In genomic region chrX:3134383-3135101, dm6 we compare ENCODE assay signal across 2 fruit fly cellular contexts.
TF ChIP-seq lines count a peak whose summit lies in the region.

Gene N, plus strand, starts transcription at chrX:3134870.

TF ChIP-seq in whole organism, embryonic, 481 proteins besides CTCF, POLR2A, EP300 and RAD21 (continued from another document and continues in another):
- TF ChIP-seq twi (tag; optimal IDR thresholded peaks at IDR 0.05; lab: Kevin White, UChicago): no peak
- TF ChIP-seq CG3163 (GFP tag; optimal IDR thresholded peaks at IDR 0.05; lab: Kevin White, UChicago): peak; percentile 47
- no peak for TF ChIP-seq lov (optimal IDR thresholded peaks at IDR 0.05; lab: Kevin White, UChicago)
- TF ChIP-seq lov (GFP tag; IDR thresholded peaks at IDR 0.05; lab: Robert Waterston, UW): 0 out of 3 replicates have a peak, but pooled peaks have one; percentile 62
- peak; percentile 30 for TF ChIP-seq Bteb2 (GFP tag; optimal IDR thresholded peaks at IDR 0.05; lab: Kevin White, UChicago)
- no peak for TF ChIP-seq CG6683 (GFP tag; optimal IDR thresholded peaks at IDR 0.05; lab: Kevin White, UChicago)
- TF ChIP-seq otp (GFP tag; IDR thresholded peaks at IDR 0.05; lab: Robert Waterston, UW): no peak
- TF ChIP-seq maf-S (GFP tag; optimal IDR thresholded peaks at IDR 0.05; lab: Kevin White, UChicago): peak; percentile 36
- no peak for TF ChIP-seq NK7.1 (GFP tag; optimal IDR thresholded peaks at IDR 0.05; lab: Kevin White, UChicago)
- TF ChIP-seq Asciz (GFP tag; optimal IDR thresholded peaks at IDR 0.05; lab: Kevin White, UChicago): peak; percentile 38
- no peak for TF ChIP-seq nerfin-1 (tag; optimal IDR thresholded peaks at IDR 0.05; lab: Kevin White, UChicago)
- TF ChIP-seq Pdp1 (GFP tag; optimal IDR thresholded peaks at IDR 0.05; lab: Kevin White, UChicago): peak in 1 of 2 experiments; percentile 77
- TF ChIP-seq Sry-δ (GFP tag; optimal IDR thresholded peaks at IDR 0.05; lab: Kevin White, UChicago): peak; percentile 56
- no peak; the same call in 1 of the 2 replicates for TF ChIP-seq Awh (GFP tag; IDR thresholded peaks at IDR 0.05; lab: Robert Waterston, UW)
- TF ChIP-seq ewg (GFP tag; optimal IDR thresholded peaks at IDR 0.05; lab: Kevin White, UChicago): no peak
- TF ChIP-seq ERR (GFP tag; optimal IDR thresholded peaks at IDR 0.05; lab: Kevin White, UChicago): peak; percentile 40
- TF ChIP-seq h (optimal IDR thresholded peaks at IDR 0.05; lab: Kevin White, UChicago): no peak
- TF ChIP-seq sqz (GFP tag; optimal IDR thresholded peaks at IDR 0.05; lab: Kevin White, UChicago): peak; percentile 46
- peak; percentile 73 for TF ChIP-seq Xrp1 (GFP tag; IDR thresholded peaks at IDR 0.05; lab: Robert Waterston, UW)
- peak; percentile 31 for TF ChIP-seq CG9437 (GFP tag; optimal IDR thresholded peaks at IDR 0.05; lab: Kevin White, UChicago)
- TF ChIP-seq CG15696 (tag; optimal IDR thresholded peaks at IDR 0.05; lab: Kevin White, UChicago): peak; percentile 50
- no peak; the same call in 1 of the 2 replicates for TF ChIP-seq danr (GFP tag; IDR thresholded peaks at IDR 0.05; lab: Robert Waterston, UW)
- TF ChIP-seq CG7372 (GFP tag; IDR thresholded peaks at IDR 0.05; lab: Robert Waterston, UW): no peak
- TF ChIP-seq NC2α (GFP tag; optimal IDR thresholded peaks at IDR 0.05; lab: Kevin White, UChicago): no peak
- peak; percentile 0 for TF ChIP-seq CG4820 (GFP tag; optimal IDR thresholded peaks at IDR 0.05; lab: Kevin White, UChicago)
- TF ChIP-seq CG10543 (GFP tag; optimal IDR thresholded peaks at IDR 0.05; lab: Kevin White, UChicago): peak; percentile 3
- TF ChIP-seq MBD-R2 (GFP tag; IDR thresholded peaks at IDR 0.05; lab: Robert Waterston, UW): peak; percentile 18; the same call in 1 of the 2 replicates
- no peak for TF ChIP-seq CG16815 (GFP tag; optimal IDR thresholded peaks at IDR 0.05; lab: Kevin White, UChicago)
- TF ChIP-seq schlank (tag; optimal IDR thresholded peaks at IDR 0.05; lab: Kevin White, UChicago): no peak
- TF ChIP-seq CG2199 (GFP tag; IDR thresholded peaks at IDR 0.05; lab: Robert Waterston, UW): peak; percentile 23; the same call in 1 of the 3 replicates
- no peak for TF ChIP-seq eve (GFP tag; optimal IDR thresholded peaks at IDR 0.05; lab: Kevin White, UChicago)
- peak; percentile 59 for TF ChIP-seq luna (GFP tag; optimal IDR thresholded peaks at IDR 0.05; lab: Kevin White, UChicago)
- no peak for TF ChIP-seq CG6272 (GFP tag; IDR thresholded peaks at IDR 0.05; lab: Robert Waterston, UW)
- TF ChIP-seq CG8359 (GFP tag; optimal IDR thresholded peaks at IDR 0.05; lab: Kevin White, UChicago; ENCODE audit: borderline replicate concordance): no peak
- no peak for TF ChIP-seq scrt (GFP tag; optimal IDR thresholded peaks at IDR 0.05; lab: Kevin White, UChicago)
- no peak; the same call in 2 of the 3 replicates for TF ChIP-seq sr (GFP tag; IDR thresholded peaks at IDR 0.05; lab: Robert Waterston, UW)
- no peak for TF ChIP-seq CG8281 (tag; optimal IDR thresholded peaks at IDR 0.05; lab: Kevin White, UChicago)
- TF ChIP-seq fd102C (GFP tag; optimal IDR thresholded peaks at IDR 0.05; lab: Kevin White, UChicago): peak; percentile 42
- peak; percentile 39 for TF ChIP-seq CG12236 (GFP tag; optimal IDR thresholded peaks at IDR 0.05; lab: Kevin White, UChicago)
- TF ChIP-seq lola (GFP tag; optimal IDR thresholded peaks at IDR 0.05; lab: Kevin White, UChicago): peak in 1 of 3 experiments; percentile 24
- TF ChIP-seq Nf-YA (GFP tag; IDR thresholded peaks at IDR 0.05; lab: Robert Waterston, UW): no peak
- no peak for TF ChIP-seq slou (GFP tag; optimal IDR thresholded peaks at IDR 0.05; lab: Kevin White, UChicago)
- no peak for TF ChIP-seq grn (GFP tag; optimal IDR thresholded peaks at IDR 0.05; lab: Kevin White, UChicago)
- TF ChIP-seq CG16813 (GFP tag; IDR thresholded peaks at IDR 0.05; lab: Robert Waterston, UW; ENCODE audit: partially characterized antibody): peak; percentile 61
- TF ChIP-seq Lim3 (GFP tag; IDR thresholded peaks at IDR 0.05; lab: Robert Waterston, UW): no peak
- no peak for TF ChIP-seq CG17912 (GFP tag; optimal IDR thresholded peaks at IDR 0.05; lab: Kevin White, UChicago)
- peak; percentile 10 for TF ChIP-seq CG13123 (GFP tag; optimal IDR thresholded peaks at IDR 0.05; lab: Kevin White, UChicago)
- TF ChIP-seq CG10959 (GFP tag; IDR thresholded peaks at IDR 0.05; lab: Robert Waterston, UW): no peak
- TF ChIP-seq Atf3 (GFP tag; optimal IDR thresholded peaks at IDR 0.05; lab: Kevin White, UChicago): peak; percentile 9
- TF ChIP-seq trem (tag; optimal IDR thresholded peaks at IDR 0.05; lab: Kevin White, UChicago): peak; percentile 62
- TF ChIP-seq CG9932 (GFP tag; IDR thresholded peaks at IDR 0.05; lab: Robert Waterston, UW): peak; percentile 66
- TF ChIP-seq CG12299 (tag; optimal IDR thresholded peaks at IDR 0.05; lab: Kevin White, UChicago): peak; percentile 34
- TF ChIP-seq CG9797 (GFP tag; optimal IDR thresholded peaks at IDR 0.05; lab: Kevin White, UChicago): peak; percentile 98
- no peak for TF ChIP-seq fd64A (GFP tag; optimal IDR thresholded peaks at IDR 0.05; lab: Kevin White, UChicago)
- peak; percentile 66 for TF ChIP-seq Drgx (GFP tag; IDR thresholded peaks at IDR 0.05; lab: Robert Waterston, UW)
- no peak for TF ChIP-seq Hr39 (optimal IDR thresholded peaks at IDR 0.05; lab: Kevin White, UChicago)
- TF ChIP-seq CG10431 (GFP tag; optimal IDR thresholded peaks at IDR 0.05; lab: Kevin White, UChicago): peak; percentile 6
- TF ChIP-seq CG8089 (GFP tag; optimal IDR thresholded peaks at IDR 0.05; lab: Kevin White, UChicago): no peak
- TF ChIP-seq fd96Cb (tag; optimal IDR thresholded peaks at IDR 0.05; lab: Kevin White, UChicago): peak; percentile 17
- no peak for TF ChIP-seq pb (GFP tag; optimal IDR thresholded peaks at IDR 0.05; lab: Kevin White, UChicago)
- TF ChIP-seq CG2712 (tag; optimal IDR thresholded peaks at IDR 0.05; lab: Kevin White, UChicago): peak; percentile 62
- TF ChIP-seq Vsx1 (GFP tag; optimal IDR thresholded peaks at IDR 0.05; lab: Kevin White, UChicago): no peak
- peak; percentile 22 for TF ChIP-seq CG10462 (GFP tag; optimal IDR thresholded peaks at IDR 0.05; lab: Kevin White, UChicago)
- TF ChIP-seq Taf1 (GFP tag; IDR thresholded peaks at IDR 0.05; lab: Robert Waterston, UW): peak; percentile 23; the same call in 1 of the 2 replicates
- peak; percentile 40 for TF ChIP-seq CG3281 (GFP tag; optimal IDR thresholded peaks at IDR 0.05; lab: Kevin White, UChicago)
- peak; percentile 44 for TF ChIP-seq Atf-2 (GFP tag; optimal IDR thresholded peaks at IDR 0.05; lab: Kevin White, UChicago)

TF ChIP-seq in whole organism, prepupa, 60 proteins besides CTCF, POLR2A, EP300 and RAD21 (continued from another document):
- TF ChIP-seq CG10631 (GFP tag; optimal IDR thresholded peaks at IDR 0.05; lab: Kevin White, UChicago) (peak; percentile 15), Eip75B (GFP tag; optimal IDR thresholded peaks at IDR 0.05; lab: Kevin White, UChicago) (peak; percentile 34), Met (GFP tag; optimal IDR thresholded peaks at IDR 0.05; lab: Kevin White, UChicago) (peak; percentile 52), achi (GFP tag; optimal IDR thresholded peaks at IDR 0.05; lab: Kevin White, UChicago) (peak; percentile 18), eg (GFP tag; IDR thresholded peaks at IDR 0.05; lab: Robert Waterston, UW) (peak; percentile 69; the same call in 2 of the 3 replicates), OdsH (GFP tag; optimal IDR thresholded peaks at IDR 0.05; lab: Kevin White, UChicago) (peak; percentile 49), CG4318 (GFP tag; optimal IDR thresholded peaks at IDR 0.05; lab: Kevin White, UChicago) (peak; percentile 16), Eip93F (GFP tag; optimal IDR thresholded peaks at IDR 0.05; lab: Kevin White, UChicago) (no peak), CG31627 (GFP tag; optimal IDR thresholded peaks at IDR 0.05; lab: Kevin White, UChicago) (peak; percentile 28), CG3032 (tag; optimal IDR thresholded peaks at IDR 0.05; lab: Kevin White, UChicago) (peak; percentile 26), cyc (GFP tag; optimal IDR thresholded peaks at IDR 0.05; lab: Kevin White, UChicago) (peak; percentile 15), spab (GFP tag; optimal IDR thresholded peaks at IDR 0.05; lab: Kevin White, UChicago) (peak; percentile 11), CG15336 (GFP tag; IDR thresholded peaks at IDR 0.05; lab: Robert Waterston, UW) (peak; percentile 77), CG16779 (tag; optimal IDR thresholded peaks at IDR 0.05; lab: Kevin White, UChicago) (no peak), CG8319 (GFP tag; optimal IDR thresholded peaks at IDR 0.05; lab: Kevin White, UChicago) (no peak), pdm3 (GFP tag; optimal IDR thresholded peaks at IDR 0.05; lab: Kevin White, UChicago) (peak; percentile 43), net (GFP tag; optimal IDR thresholded peaks at IDR 0.05; lab: Kevin White, UChicago) (no peak), CG6163 (GFP tag; IDR thresholded peaks at IDR 0.05; lab: Robert Waterston, UW) (peak; percentile 39), vri (GFP tag; optimal IDR thresholded peaks at IDR 0.05; lab: Kevin White, UChicago) (no peak), Sox15 (GFP tag; optimal IDR thresholded peaks at IDR 0.05; lab: Kevin White, UChicago) (peak; percentile 14), CG6792 (GFP tag; optimal IDR thresholded peaks at IDR 0.05; lab: Kevin White, UChicago) (no peak), CG11902 (GFP tag; optimal IDR thresholded peaks at IDR 0.05; lab: Kevin White, UChicago) (no peak), Hr38 (GFP tag; optimal IDR thresholded peaks at IDR 0.05; lab: Kevin White, UChicago) (no peak), fkh (GFP tag; optimal IDR thresholded peaks at IDR 0.05; lab: Kevin White, UChicago) (no peak), Ets21C (GFP tag; optimal IDR thresholded peaks at IDR 0.05; lab: Kevin White, UChicago) (peak; percentile 22), CG11294 (GFP tag; IDR thresholded peaks at IDR 0.05; lab: Robert Waterston, UW) (0 out of 2 replicates have a peak, but pooled peaks have one; percentile 11), topi (GFP tag; optimal IDR thresholded peaks at IDR 0.05; lab: Kevin White, UChicago) (peak; percentile 29), Eip78C (GFP tag; lab: Kevin White, UChicago) (peak; percentile 74), Lpt (GFP tag; optimal IDR thresholded peaks at IDR 0.05; lab: Kevin White, UChicago) (peak; percentile 50), ss (GFP tag; optimal IDR thresholded peaks at IDR 0.05; lab: Kevin White, UChicago) (no peak), dsx (GFP tag; optimal IDR thresholded peaks at IDR 0.05; lab: Kevin White, UChicago; ENCODE audit: poor library complexity, severe bottlenecking) (no peak), CG1621 (tag; optimal IDR thresholded peaks at IDR 0.05; lab: Kevin White, UChicago) (no peak), CG7368 (GFP tag; optimal IDR thresholded peaks at IDR 0.05; lab: Kevin White, UChicago) (peak; percentile 14), fd59A (GFP tag; optimal IDR thresholded peaks at IDR 0.05; lab: Kevin White, UChicago) (no peak), fd85E (GFP tag; optimal IDR thresholded peaks at IDR 0.05; lab: Kevin White, UChicago) (no peak), Hr4 (GFP tag; optimal IDR thresholded peaks at IDR 0.05; lab: Kevin White, UChicago) (peak; percentile 52), CG34406 (GFP tag; optimal IDR thresholded peaks at IDR 0.05; lab: Kevin White, UChicago) (no peak), Blimp-1 (GFP tag; optimal IDR thresholded peaks at IDR 0.05; lab: Kevin White, UChicago) (no peak), Sox102F (GFP tag; optimal IDR thresholded peaks at IDR 0.05; lab: Kevin White, UChicago) (peak; percentile 12)
